Worm (Caenorhabditis elegans) whole organism, L4 larva: Measurements from ENCODE around the gene abhd-5.1.

Source experiments
- aly-2 ChIP-seq: sonication (generic microtip); optimal IDR thresholded peaks from 2 replicates; lab custom pipeline; 2018; ENCODE audit warnings: missing biosample characterization, missing genetic modification characterization
- ceh-44 ChIP-seq: fragments of 200-800 bp; sonication (Bioruptor generic); IDR thresholded peaks from 2 replicates; pipeline ENCODE4 v1.3.6; 2022; ENCODE audit warnings: missing genetic modification reagents, missing genetic modification characterization, missing compliant biosample characterization
- egl-27 ChIP-seq: sonication (generic microtip); optimal IDR thresholded peaks from 3 replicates; lab custom pipeline; 2017; ENCODE audit warnings: missing biosample characterization, missing genetic modification reagents, missing genetic modification characterization
- nhr-77 ChIP-seq: fragments of 150-350 bp; optimal IDR thresholded peaks from 2 replicates; lab custom pipeline; 2014; ENCODE audit warnings: missing biosample characterization, missing genetic modification characterization

- TF ChIP-seq egl-27 (tag; lab: Kevin White, UChicago) (no peak), nhr-77 (tag; lab: Kevin White, UChicago) (no peak), ceh-44 (GFP tag; lab: Robert Waterston, UW) (no peak), aly-2 (tag; lab: Kevin White, UChicago) (no peak)
Observed at ce11 chrV:4851969-4852368, 4.5 kb downstream of the abhd-5.1 start.
